Worm (Caenorhabditis elegans) whole organism, L2 larva: Measurements from ENCODE around the gene C18H7.1.

Experiments
- ceh-16 ChIP-seq: fragments of 150-350 bp; optimal IDR thresholded peaks from 2 replicates; lab custom pipeline; 2014; ENCODE audit warnings: missing biosample characterization, missing genetic modification characterization
- lin-39 ChIP-seq: fragments of 150-350 bp; optimal IDR thresholded peaks from 2 replicates; lab custom pipeline; 2014; ENCODE audit warnings: missing biosample characterization, missing genetic modification reagents, missing genetic modification characterization
- nhr-10 ChIP-seq: sonication (generic microtip); optimal IDR thresholded peaks from 2 replicates; lab custom pipeline; 2017; ENCODE audit warnings: missing biosample characterization, missing genetic modification characterization
- nhr-12 ChIP-seq: fragments of 150-350 bp; optimal IDR thresholded peaks from 2 replicates; lab custom pipeline; 2014; ENCODE audit warnings: missing biosample characterization, missing genetic modification characterization
- nhr-237 ChIP-seq: fragments of 150-350 bp; optimal IDR thresholded peaks from 2 replicates; lab custom pipeline; 2014; ENCODE audit warnings: missing biosample characterization, missing genetic modification characterization
- skn-1 ChIP-seq: sonication (generic microtip); optimal IDR thresholded peaks from 2 replicates; lab custom pipeline; 2017; ENCODE audit warnings: missing biosample characterization, missing genetic modification characterization
- sma-9 ChIP-seq, 2 experiments: fragments of 150-350 bp in 1 of 2; sonication (generic microtip) in 1 of 2; optimal IDR thresholded peaks; 2 replicates each; lab custom pipeline; 2014 to 2016; ENCODE audit warnings: missing genetic modification characterization in 2 of 2, mild to moderate bottlenecking in 1 of 2, missing biosample characterization in 1 of 2, missing compliant biosample characterization in 1 of 2, missing genetic modification reagents in 1 of 2, moderate library complexity in 1 of 2
- snpc-4 ChIP-seq: fragments of 150-350 bp; optimal IDR thresholded peaks from 2 replicates; lab custom pipeline; 2014; ENCODE audit warnings: missing biosample characterization, missing genetic modification characterization
- ztf-11 ChIP-seq: sonication (generic microtip); optimal IDR thresholded peaks from 2 replicates; lab custom pipeline; 2017; ENCODE audit warnings: missing biosample characterization, missing genetic modification characterization

ce11 chrIV:613155-613554 is 2.2 kb upstream of the C18H7.1 start:
- TF ChIP-seq ztf-11 (tag; lab: Kevin White, UChicago) (no peak), nhr-237 (tag; lab: Kevin White, UChicago) (no peak), skn-1 (tag; lab: Kevin White, UChicago) (no peak), lin-39 (tag; lab: Kevin White, UChicago) (no peak), sma-9 (GFP tag; optimal IDR thresholded peaks at IDR 0.05; lab: Kevin White, UChicago) (no peak), sma-9 (tag; optimal IDR thresholded peaks at IDR 0.05; lab: Kevin White, UChicago) (no peak), nhr-10 (tag; lab: Kevin White, UChicago) (no peak), ceh-16 (no peak), nhr-12 (tag; lab: Kevin White, UChicago) (no peak), snpc-4 (tag; lab: Kevin White, UChicago) (no peak)
